Worm (Caenorhabditis elegans) whole organism, L3 larva: ENCODE results near the gene C07B5.8.
A peak's percentile ranks its signal among the peaks of the same experiment; 100 is the strongest.

ENCODE experiments used
- aly-2 ChIP-seq: fragments of 150-350 bp; optimal IDR thresholded peaks from 2 replicates; lab custom pipeline; 2014; ENCODE audit warnings: missing biosample characterization, missing genetic modification characterization
- ama-1 ChIP-seq: fragments of 150-350 bp; optimal IDR thresholded peaks from 2 replicates; lab custom pipeline; 2018
- ceh-16 ChIP-seq: sonication (generic microtip); optimal IDR thresholded peaks from 2 replicates; lab custom pipeline; 2017; ENCODE audit warnings: missing biosample characterization, missing genetic modification characterization
- ceh-82 ChIP-seq: fragments of 150-350 bp; optimal IDR thresholded peaks from 2 replicates; lab custom pipeline; 2014; ENCODE audit warnings: missing biosample characterization, missing genetic modification characterization
- ceh-9 ChIP-seq: sonication (generic microtip); optimal IDR thresholded peaks from 2 replicates; lab custom pipeline; 2018; ENCODE audit warnings: missing biosample characterization, missing genetic modification characterization
- daf-12 ChIP-seq: fragments of 150-350 bp; optimal IDR thresholded peaks from 2 replicates; lab custom pipeline; 2014; ENCODE audit warnings: missing biosample characterization, missing genetic modification reagents, missing genetic modification characterization
- egl-27 ChIP-seq: sonication (generic microtip); optimal IDR thresholded peaks from 4 replicates; lab custom pipeline; 2017; ENCODE audit warnings: missing biosample characterization, missing genetic modification reagents, missing genetic modification characterization
- egl-5 ChIP-seq: fragments of 150-350 bp; optimal IDR thresholded peaks from 2 replicates; lab custom pipeline; 2017; ENCODE audit warnings: missing biosample characterization, missing genetic modification reagents, missing genetic modification characterization, inconsistent platforms
- elt-2 ChIP-seq: sonication (generic microtip); optimal IDR thresholded peaks from 2 replicates; lab custom pipeline; 2016; ENCODE audit warnings: missing genetic modification reagents, mild to moderate bottlenecking, missing genetic modification characterization, missing compliant biosample characterization
- elt-3 ChIP-seq, 3 experiments: fragments of 150-350 bp in 1 of 3; sonication (generic microtip) in 2 of 3; optimal IDR thresholded peaks; 2 replicates in 2 of 3; 4 replicates in 1 of 3; lab custom pipeline; 2014 to 2017; ENCODE audit warnings: missing biosample characterization in 3 of 3, missing genetic modification characterization in 3 of 3
- fkh-10 ChIP-seq: sonication (generic microtip); optimal IDR thresholded peaks from 2 replicates; lab custom pipeline; 2017; ENCODE audit warnings: missing biosample characterization, missing genetic modification reagents, missing genetic modification characterization
- jun-1 ChIP-seq: fragments of 150-350 bp; optimal IDR thresholded peaks from 2 replicates; lab custom pipeline; 2014; ENCODE audit warnings: missing biosample characterization, missing genetic modification reagents, missing genetic modification characterization
- lin-15B ChIP-seq: fragments of 150-350 bp; optimal IDR thresholded peaks from 2 replicates; lab custom pipeline; 2014; ENCODE audit warnings: missing biosample characterization, missing genetic modification characterization
- lsy-12 ChIP-seq: sonication (generic microtip); optimal IDR thresholded peaks from 2 replicates; lab custom pipeline; 2016; ENCODE audit warnings: mild to moderate bottlenecking, missing genetic modification characterization, missing compliant biosample characterization
- mdl-1 ChIP-seq: fragments of 150-350 bp; optimal IDR thresholded peaks from 2 replicates; lab custom pipeline; 2014; ENCODE audit warnings: missing biosample characterization, missing genetic modification characterization
- mml-1 ChIP-seq: fragments of 150-350 bp; sonication (generic microtip); optimal IDR thresholded peaks from 3 replicates; lab custom pipeline; 2014; ENCODE audit warnings: missing biosample characterization, missing genetic modification characterization
- nfya-1 ChIP-seq: sonication (generic microtip); optimal IDR thresholded peaks from 2 replicates; lab custom pipeline; 2017; ENCODE audit warnings: missing genetic modification characterization, mild to moderate bottlenecking, missing compliant biosample characterization, antibody characterized with exemption, moderate library complexity; ENCODE audit not compliant: insufficient read depth
- nhr-11 ChIP-seq: fragments of 150-350 bp; optimal IDR thresholded peaks from 2 replicates; lab custom pipeline; 2014; ENCODE audit warnings: missing biosample characterization, missing genetic modification characterization
- nhr-12 ChIP-seq: fragments of 150-350 bp; optimal IDR thresholded peaks from 2 replicates; lab custom pipeline; 2014; ENCODE audit warnings: missing biosample characterization, missing genetic modification characterization
- nhr-23 ChIP-seq: fragments of 150-350 bp; optimal IDR thresholded peaks from 2 replicates; lab custom pipeline; 2014; ENCODE audit warnings: missing biosample characterization, missing genetic modification reagents, missing genetic modification characterization
- nhr-25 ChIP-seq: sonication (generic microtip); optimal IDR thresholded peaks from 2 replicates; lab custom pipeline; 2017; ENCODE audit warnings: missing biosample characterization, missing genetic modification characterization
- nhr-28 ChIP-seq: fragments of 150-350 bp; optimal IDR thresholded peaks from 2 replicates; lab custom pipeline; 2014; ENCODE audit warnings: missing biosample characterization, missing genetic modification characterization
- nhr-43 ChIP-seq: sonication (generic microtip); optimal IDR thresholded peaks from 2 replicates; lab custom pipeline; 2016; ENCODE audit warnings: mild to moderate bottlenecking, missing genetic modification characterization, missing compliant biosample characterization; ENCODE audit not compliant: poor library complexity, severe bottlenecking
- nhr-67 ChIP-seq: fragments of 150-350 bp; optimal IDR thresholded peaks from 2 replicates; lab custom pipeline; 2014; ENCODE audit warnings: missing biosample characterization, missing genetic modification characterization
- nhr-76 ChIP-seq: fragments of 150-350 bp; sonication (generic microtip); optimal IDR thresholded peaks from 5 replicates; lab custom pipeline; 2014; ENCODE audit warnings: missing biosample characterization, missing genetic modification characterization
- pha-4 ChIP-seq: fragments of 150-350 bp; optimal IDR thresholded peaks from 2 replicates; lab custom pipeline; 2014; ENCODE audit warnings: missing biosample characterization, missing genetic modification reagents, missing genetic modification characterization
- pqm-1 ChIP-seq: fragments of 150-350 bp; optimal IDR thresholded peaks from 2 replicates; lab custom pipeline; 2017; ENCODE audit warnings: missing biosample characterization, missing genetic modification characterization, inconsistent platforms
- sea-2 ChIP-seq: fragments of 150-350 bp; sonication (generic microtip); optimal IDR thresholded peaks from 4 replicates; lab custom pipeline; 2014; ENCODE audit warnings: missing biosample characterization, missing genetic modification reagents, missing genetic modification characterization
- snpc-4 ChIP-seq: fragments of 150-350 bp; optimal IDR thresholded peaks from 2 replicates; lab custom pipeline; 2014; ENCODE audit warnings: missing biosample characterization, missing genetic modification characterization
- unc-39 ChIP-seq: sonication (generic microtip); optimal IDR thresholded peaks from 4 replicates; lab custom pipeline; 2017; ENCODE audit warnings: missing biosample characterization, missing genetic modification characterization
- unc-62 ChIP-seq: fragments of 150-350 bp; sonication (generic microtip); optimal IDR thresholded peaks from 4 replicates; lab custom pipeline; 2014; ENCODE audit warnings: missing biosample characterization, missing genetic modification reagents, missing genetic modification characterization
- ztf-4 ChIP-seq: fragments of 150-350 bp; optimal IDR thresholded peaks from 2 replicates; lab custom pipeline; 2014; ENCODE audit warnings: missing biosample characterization, missing genetic modification characterization

Gene C07B5.8

ce11 chrX:9544405-9544804 lies 7.8 kb upstream of the C07B5.8 start:
- no peak for TF ChIP-seq snpc-4 (tag; lab: Kevin White, UChicago)
- no peak for TF ChIP-seq nhr-28 (tag; lab: Kevin White, UChicago)
- peak; percentile 12 for TF ChIP-seq nfya-1 (tag; lab: Kevin White, UChicago)
- TF ChIP-seq pha-4: peak; percentile 82
- no peak for TF ChIP-seq lsy-12
- TF ChIP-seq egl-27: no peak

ce11 chrX:9543352-9543751 lies 6.8 kb upstream of the C07B5.8 start, which contains the start of gene F49E2.5:
TSS of gene F49E2.5 (plus strand) at chrX:9543652.
- TF ChIP-seq ceh-82: no peak
- no peak for TF ChIP-seq ceh-9 (tag; lab: Kevin White, UChicago)
- TF ChIP-seq nhr-28 (tag; lab: Kevin White, UChicago): no peak
- no peak for TF ChIP-seq lin-15B (tag; lab: Kevin White, UChicago)
- no peak for TF ChIP-seq sea-2 (GFP tag; lab: Kevin White, UChicago)
- TF ChIP-seq unc-39 (tag; lab: Kevin White, UChicago): no peak
- TF ChIP-seq mml-1 (tag; lab: Kevin White, UChicago): no peak
- TF ChIP-seq nhr-12 (tag; lab: Kevin White, UChicago): no peak
- TF ChIP-seq pqm-1: no peak
- no peak for TF ChIP-seq ceh-16 (tag; lab: Kevin White, UChicago)
- TF ChIP-seq mdl-1 (tag; lab: Kevin White, UChicago): no peak
- TF ChIP-seq daf-12 (tag; lab: Kevin White, UChicago): no peak
- TF ChIP-seq egl-5: no peak
- TF ChIP-seq nhr-11 (tag; lab: Kevin White, UChicago): no peak
- no peak for TF ChIP-seq snpc-4 (tag; lab: Kevin White, UChicago)
- TF ChIP-seq lsy-12: no peak
- no peak for TF ChIP-seq ama-1 (lab: Kevin White, UChicago)

ce11 chrX:9540464-9540863 lies 3.9 kb upstream of the C07B5.8 start:
- TF ChIP-seq mdl-1 (tag; lab: Kevin White, UChicago) (peak; percentile 20), fkh-10 (GFP tag; lab: Kevin White, UChicago) (no peak), nhr-76 (tag; lab: Kevin White, UChicago) (no peak), pha-4 (peak; percentile 36), elt-2 (tag; lab: Kevin White, UChicago) (peak; percentile 96), jun-1 (tag; lab: Kevin White, UChicago) (peak; percentile 67), pqm-1 (peak; percentile 96)

ce11 chrX:9539294-9540030 lies 2.9 kb upstream of the C07B5.8 start, which contains the start of gene nuc-1:
TSS of gene nuc-1 (plus strand) at chrX:9539905.
- no peak for TF ChIP-seq ceh-82
- TF ChIP-seq nhr-67 (tag; lab: Kevin White, UChicago): no peak
- TF ChIP-seq nfya-1 (tag; lab: Kevin White, UChicago): no peak
- TF ChIP-seq elt-2 (tag; lab: Kevin White, UChicago): peak; percentile 76
- TF ChIP-seq pqm-1: peak; percentile 61
- TF ChIP-seq lin-15B (tag; lab: Kevin White, UChicago): no peak
- peak; percentile 92 for TF ChIP-seq pha-4
- no peak for TF ChIP-seq egl-27
- TF ChIP-seq unc-62 (GFP tag; lab: Kevin White, UChicago): no peak
- TF ChIP-seq ztf-4 (tag; lab: Kevin White, UChicago): no peak

ce11 chrX:9537538-9538172 lies 1.1 kb upstream of the C07B5.8 start:
- no peak for TF ChIP-seq pha-4
- TF ChIP-seq nhr-23: peak; percentile 56
- peak; percentile 67 for TF ChIP-seq nhr-43 (tag; lab: Kevin White, UChicago)
- peak; percentile 84 for TF ChIP-seq nhr-25 (tag; lab: Kevin White, UChicago)
- TF ChIP-seq jun-1 (tag; lab: Kevin White, UChicago): peak; percentile 15
- TF ChIP-seq elt-3 (tag; optimal IDR thresholded peaks at IDR 0.05; lab: Kevin White, UChicago): peak in 1 of 3 experiments; percentile 50
- no peak for TF ChIP-seq aly-2 (tag; lab: Kevin White, UChicago)
- peak; percentile 52 for TF ChIP-seq pqm-1
